Worm (Caenorhabditis elegans): Measurements from ENCODE around the gene C35A5.11.
A peak's percentile ranks its signal among the peaks of the same experiment; 100 is the strongest.

Gene C35A5.11

ce11 chrV:10535325-10535724, 32.4 kb upstream of the C35A5.11 start:
- no peak for TF ChIP-seq tbx-37 (GFP tag; conservative IDR thresholded peaks at IDR 0.05)
- TF ChIP-seq ceh-36 (tag; optimal IDR thresholded peaks at IDR 0.05) = no peak
- no peak for TF ChIP-seq flt-1 (GFP tag; IDR thresholded peaks at IDR 0.05)
- TF ChIP-seq B0310.2 (tag; optimal IDR thresholded peaks at IDR 0.05) = no peak
- no peak for TF ChIP-seq hnd-1 (tag; optimal IDR thresholded peaks at IDR 0.05)
- TF ChIP-seq hmbx-1 (tag; optimal IDR thresholded peaks at IDR 0.05) = no peak
- no peak for TF ChIP-seq ets-7 (tag; optimal IDR thresholded peaks at IDR 0.05)
- TF ChIP-seq tbx-11 (GFP tag; IDR thresholded peaks at IDR 0.05) = no peak
- TF ChIP-seq F13C5.2 (tag; optimal IDR thresholded peaks at IDR 0.05) = no peak
- TF ChIP-seq ama-1 (optimal IDR thresholded peaks at IDR 0.05) = no peak
- TF ChIP-seq scrt-1 (GFP tag; IDR thresholded peaks at IDR 0.05) = no peak

ce11 chrV:10532725-10533124, 29.8 kb upstream of the C35A5.11 start, which contains the start of gene txt-10:
Gene txt-10 (minus strand): TSS chrV:10532825.
- TF ChIP-seq F13C5.2 (tag; optimal IDR thresholded peaks at IDR 0.05) (no peak), hmbx-1 (tag; optimal IDR thresholded peaks at IDR 0.05) (no peak), tbx-11 (GFP tag; IDR thresholded peaks at IDR 0.05) (no peak), aly-1 (tag; optimal IDR thresholded peaks at IDR 0.05) (no peak), ceh-36 (tag; optimal IDR thresholded peaks at IDR 0.05) (no peak), sea-1 (GFP tag; conservative IDR thresholded peaks at IDR 0.05) (no peak), hnd-1 (tag; optimal IDR thresholded peaks at IDR 0.05) (no peak), ets-7 (tag; optimal IDR thresholded peaks at IDR 0.05) (no peak)

ce11 chrV:10529600-10529999, 26.7 kb upstream of the C35A5.11 start:
- TF ChIP-seq ama-1 (optimal IDR thresholded peaks at IDR 0.05) = no peak

ce11 chrV:10528500-10528899, 25.6 kb upstream of the C35A5.11 start, which contains the start of gene F25D1.3:
Gene F25D1.3 (plus strand): TSS chrV:10528724.
- TF ChIP-seq hmg-4 (GFP tag; optimal IDR thresholded peaks at IDR 0.05) = no peak
- no peak for TF ChIP-seq ceh-36 (tag; optimal IDR thresholded peaks at IDR 0.05)
- TF ChIP-seq sea-1 (GFP tag; conservative IDR thresholded peaks at IDR 0.05) = no peak
- TF ChIP-seq ets-7 (tag; optimal IDR thresholded peaks at IDR 0.05) = no peak
- no peak for TF ChIP-seq ceh-13 (GFP tag; optimal IDR thresholded peaks at IDR 0.05)

- peak; percentile 72 for TF ChIP-seq tbx-37 (GFP tag; conservative IDR thresholded peaks at IDR 0.05)
- no peak for TF ChIP-seq B0310.2 (tag; optimal IDR thresholded peaks at IDR 0.05)
Measured at ce11 chrV:10525902-10526301, 23.0 kb upstream of the C35A5.11 start, which contains the start of the genes C35A5.8 and hda-11. Gene C35A5.8 (minus strand): TSS chrV:10525908. Gene hda-11 (plus strand): TSS chrV:10526184.

- no peak for TF ChIP-seq tra-4 (tag; optimal IDR thresholded peaks at IDR 0.05)
- TF ChIP-seq aly-1 (tag; optimal IDR thresholded peaks at IDR 0.05) = no peak
- no peak for TF ChIP-seq hmg-4 (GFP tag; optimal IDR thresholded peaks at IDR 0.05)
Measured at ce11 chrV:10516702-10517101, 13.8 kb upstream of the C35A5.11 start.

- TF ChIP-seq F13C5.2 (tag; optimal IDR thresholded peaks at IDR 0.05) (no peak), tra-4 (tag; optimal IDR thresholded peaks at IDR 0.05) (no peak), ets-7 (tag; optimal IDR thresholded peaks at IDR 0.05) (no peak), hnd-1 (tag; optimal IDR thresholded peaks at IDR 0.05) (no peak), flt-1 (GFP tag; IDR thresholded peaks at IDR 0.05) (no peak), ceh-13 (GFP tag; optimal IDR thresholded peaks at IDR 0.05) (no peak)
Measured at ce11 chrV:10514271-10514670, 11.4 kb upstream of the C35A5.11 start, which contains the start of gene dmsr-8. Gene dmsr-8 (minus strand): TSS chrV:10514371.

ce11 chrV:10508855-10509254, 5.9 kb upstream of the C35A5.11 start, which contains the start of gene C35A5.6:
Gene C35A5.6 (plus strand): TSS chrV:10509137.
- no peak for TF ChIP-seq F13C5.2 (tag; optimal IDR thresholded peaks at IDR 0.05)
- TF ChIP-seq tbx-37 (GFP tag; conservative IDR thresholded peaks at IDR 0.05) = no peak
- TF ChIP-seq aly-1 (tag; optimal IDR thresholded peaks at IDR 0.05) = no peak
- no peak for TF ChIP-seq pes-1 (GFP tag; IDR thresholded peaks at IDR 0.05)
- no peak for TF ChIP-seq ets-7 (tag; optimal IDR thresholded peaks at IDR 0.05)
- no peak for TF ChIP-seq ceh-13 (GFP tag; optimal IDR thresholded peaks at IDR 0.05)
- no peak for TF ChIP-seq hmbx-1 (tag; optimal IDR thresholded peaks at IDR 0.05)
- no peak for TF ChIP-seq B0310.2 (tag; optimal IDR thresholded peaks at IDR 0.05)
- TF ChIP-seq ama-1 (optimal IDR thresholded peaks at IDR 0.05) = no peak

- TF ChIP-seq tra-4 (tag; optimal IDR thresholded peaks at IDR 0.05) (no peak), F13C5.2 (tag; optimal IDR thresholded peaks at IDR 0.05) (no peak), ama-1 (optimal IDR thresholded peaks at IDR 0.05) (no peak), hnd-1 (tag; optimal IDR thresholded peaks at IDR 0.05) (no peak), ceh-36 (tag; optimal IDR thresholded peaks at IDR 0.05) (no peak), aly-1 (tag; optimal IDR thresholded peaks at IDR 0.05) (no peak), B0310.2 (tag; optimal IDR thresholded peaks at IDR 0.05) (no peak), pes-1 (GFP tag; IDR thresholded peaks at IDR 0.05) (no peak), hmbx-1 (tag; optimal IDR thresholded peaks at IDR 0.05) (no peak), tbx-37 (GFP tag; conservative IDR thresholded peaks at IDR 0.05) (no peak), hmg-4 (GFP tag; optimal IDR thresholded peaks at IDR 0.05) (no peak), ceh-13 (GFP tag; optimal IDR thresholded peaks at IDR 0.05) (no peak), tbx-11 (GFP tag; IDR thresholded peaks at IDR 0.05) (no peak), flt-1 (GFP tag; IDR thresholded peaks at IDR 0.05) (no peak), sea-1 (GFP tag; conservative IDR thresholded peaks at IDR 0.05) (no peak), scrt-1 (GFP tag; IDR thresholded peaks at IDR 0.05) (no peak), ets-7 (tag; optimal IDR thresholded peaks at IDR 0.05) (no peak)
Measured at ce11 chrV:10505553-10505952, 2.6 kb upstream of the C35A5.11 start, which contains the start of gene C35A5.5. Gene C35A5.5 (plus strand): TSS chrV:10505853.

All from whole organism, early embryonic.